Fruit fly (Drosophila melanogaster): Measurements from ENCODE around the gene CG7102.

The CG7102 gene

DNA sequence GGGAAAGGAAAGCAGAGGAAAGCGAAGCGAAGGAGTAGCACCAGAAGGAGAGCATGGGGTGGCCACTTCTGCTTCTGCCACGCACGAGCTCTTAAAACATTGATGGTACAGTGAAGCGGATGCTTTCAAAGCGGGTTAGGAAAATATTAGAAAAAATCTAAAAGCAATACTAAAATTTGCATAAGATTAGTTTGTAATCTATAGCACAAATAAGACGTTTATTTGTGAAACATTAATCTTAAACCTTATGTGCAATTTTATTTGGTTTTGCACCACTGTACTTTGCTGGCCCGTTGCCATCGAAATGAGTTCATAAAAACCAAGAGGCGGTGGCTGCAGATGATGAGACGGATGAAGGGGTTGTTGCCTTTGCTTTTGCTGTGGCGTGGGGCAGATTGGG is 38.1 kb upstream of the CG7102 start (continued):
- TF ChIP-seq CG7745 (tag; optimal IDR thresholded peaks at IDR 0.05) (no peak), CG9727 (GFP tag; optimal IDR thresholded peaks at IDR 0.05) (peak; percentile 82), Lim3 (GFP tag; IDR thresholded peaks at IDR 0.05) (peak; percentile 44; the same call in 1 of the 2 replicates), Deaf1 (tag; optimal IDR thresholded peaks at IDR 0.05) (peak; percentile 74), nau (GFP tag; optimal IDR thresholded peaks at IDR 0.05) (peak; percentile 83), CG12744 (GFP tag; optimal IDR thresholded peaks at IDR 0.05) (peak; percentile 46), scrt (GFP tag; optimal IDR thresholded peaks at IDR 0.05) (peak; percentile 83), seq (GFP tag; IDR thresholded peaks at IDR 0.05) (peak; percentile 90), CG18619 (GFP tag; optimal IDR thresholded peaks at IDR 0.05) (peak; percentile 80), pzg (GFP tag; optimal IDR thresholded peaks at IDR 0.05) (no peak), CG17568 (GFP tag; optimal IDR thresholded peaks at IDR 0.05) (peak; percentile 75), fu2 (GFP tag; optimal IDR thresholded peaks at IDR 0.05) (peak; percentile 72), Max (GFP tag; optimal IDR thresholded peaks at IDR 0.05) (peak; percentile 82), CG2678 (tag; optimal IDR thresholded peaks at IDR 0.05) (peak; percentile 94), CG15479 (GFP tag; optimal IDR thresholded peaks at IDR 0.05) (no peak), CkIIα-i1 (GFP tag; IDR thresholded peaks at IDR 0.05) (0 out of 2 replicates have a peak, but pooled peaks have one; percentile 38), NFAT (GFP tag; IDR thresholded peaks at IDR 0.05) (peak; percentile 55), hkb (optimal IDR thresholded peaks at IDR 0.05) (no peak), hkb (GFP tag; IDR thresholded peaks at IDR 0.05) (peak; percentile 96), CG5180 (GFP tag; optimal IDR thresholded peaks at IDR 0.05) (peak; percentile 78), CG6791 (GFP tag; IDR thresholded peaks at IDR 0.05; ENCODE audit: partially characterized antibody) (no peak), CG1792 (GFP tag; optimal IDR thresholded peaks at IDR 0.05) (peak; percentile 88), Bdp1 (GFP tag; optimal IDR thresholded peaks at IDR 0.05) (peak; percentile 65), Mes4 (GFP tag; optimal IDR thresholded peaks at IDR 0.05) (peak; percentile 73), CG15269 (tag; optimal IDR thresholded peaks at IDR 0.05) (peak; percentile 92), TFAM (GFP tag; optimal IDR thresholded peaks at IDR 0.05) (peak; percentile 55), ranshi (GFP tag; IDR thresholded peaks at IDR 0.05) (peak; percentile 91), CG12071 (GFP tag; optimal IDR thresholded peaks at IDR 0.05) (peak; percentile 87), chif (GFP tag; optimal IDR thresholded peaks at IDR 0.05) (peak; percentile 77 to 87), ind (GFP tag; optimal IDR thresholded peaks at IDR 0.05) (peak; percentile 87), eyg (GFP tag; optimal IDR thresholded peaks at IDR 0.05) (peak; percentile 84), org-1 (GFP tag; optimal IDR thresholded peaks at IDR 0.05) (peak; percentile 87), CG13123 (GFP tag; optimal IDR thresholded peaks at IDR 0.05) (peak; percentile 13), Nf-YB (GFP tag; optimal IDR thresholded peaks at IDR 0.05) (peak; percentile 64), ap (GFP tag; IDR thresholded peaks at IDR 0.05) (peak; percentile 87), CG12155 (GFP tag; optimal IDR thresholded peaks at IDR 0.05) (peak; percentile 70), CG12219 (GFP tag; optimal IDR thresholded peaks at IDR 0.05) (peak; percentile 89), lilli (GFP tag; optimal IDR thresholded peaks at IDR 0.05) (peak; percentile 83), sna (GFP tag; IDR thresholded peaks at IDR 0.05; ENCODE audit: partially characterized antibody) (no peak), CTCF (GFP tag; optimal IDR thresholded peaks at IDR 0.05) (peak; percentile 54), dm (GFP tag; optimal IDR thresholded peaks at IDR 0.05) (peak; percentile 71), cad (GFP tag; optimal IDR thresholded peaks at IDR 0.05) (no peak), slou (GFP tag; optimal IDR thresholded peaks at IDR 0.05) (peak; percentile 85), lola (GFP tag; optimal IDR thresholded peaks at IDR 0.05) (peak in 1 of 3 experiments; percentile 63), nom (GFP tag; optimal IDR thresholded peaks at IDR 0.05) (peak; percentile 87), NK7.1 (GFP tag; optimal IDR thresholded peaks at IDR 0.05) (peak; percentile 80), HLHmδ (GFP tag; optimal IDR thresholded peaks at IDR 0.05) (no peak), CG10267 (tag; optimal IDR thresholded peaks at IDR 0.05) (peak; percentile 81), CG17829 (tag; optimal IDR thresholded peaks at IDR 0.05) (peak; percentile 83), CG34422 (GFP tag; IDR thresholded peaks at IDR 0.05) (peak; percentile 91), CG14441 (GFP tag; IDR thresholded peaks at IDR 0.05) (peak; percentile 90)
